Worm (Caenorhabditis elegans): ENCODE results near the gene nsph-4.3.
"Not testable (repeated sequence)": the region's sequence is repeated elsewhere in the genome, so short reads cannot be mapped to it uniquely, and the experiment has no call there.

The nsph-4.3 gene

DNA sequence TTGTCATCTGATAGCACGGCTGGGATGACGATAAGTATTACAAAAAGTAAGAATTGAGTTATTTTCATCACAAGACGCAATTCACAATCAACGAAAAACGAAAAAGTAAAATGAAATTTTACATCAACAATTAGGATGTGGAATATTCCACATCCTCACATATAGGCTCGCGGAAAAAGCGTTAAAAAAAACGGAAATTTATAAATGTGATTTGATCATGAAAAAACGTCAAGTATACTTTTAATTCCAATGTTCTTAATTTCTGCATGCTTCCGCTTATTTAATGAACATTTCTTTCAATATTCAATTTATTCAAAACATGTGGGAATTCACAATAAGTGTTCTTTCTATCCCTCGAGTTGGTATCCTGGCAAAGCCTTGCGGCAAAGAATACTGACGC lies 845 bp downstream of the nsph-4.3 start, which contains the start of gene T04A6.3:
Gene T04A6.3, minus strand, starts transcription at position 101 of the 400 bp plus-strand sequence.
- TF ChIP-seq mep-1 (tag; optimal IDR thresholded peaks at IDR 0.05) (no peak), C04F5.9 (tag; optimal IDR thresholded peaks at IDR 0.05) (no peak), fkh-8 (tag; optimal IDR thresholded peaks at IDR 0.05) (no peak), lin-35 (GFP tag; optimal IDR thresholded peaks at IDR 0.05) (no peak), ceh-88 (GFP tag; IDR thresholded peaks at IDR 0.05) (no peak), ceh-90 (tag; optimal IDR thresholded peaks at IDR 0.05) (no peak), unc-62 (GFP tag; optimal IDR thresholded peaks at IDR 0.05) (no peak), isw-1 (GFP tag; IDR thresholded peaks at IDR 0.05) (no peak), jun-1 (tag; optimal IDR thresholded peaks at IDR 0.05) (no peak), F16B12.6 (tag; optimal IDR thresholded peaks at IDR 0.05) (no peak), vab-15 (tag; optimal IDR thresholded peaks at IDR 0.05) (no peak), egl-13 (tag; optimal IDR thresholded peaks at IDR 0.05) (no peak), unc-86 (tag; optimal IDR thresholded peaks at IDR 0.05) (no peak), blmp-1 (tag; optimal IDR thresholded peaks at IDR 0.05) (no peak)

DNA sequence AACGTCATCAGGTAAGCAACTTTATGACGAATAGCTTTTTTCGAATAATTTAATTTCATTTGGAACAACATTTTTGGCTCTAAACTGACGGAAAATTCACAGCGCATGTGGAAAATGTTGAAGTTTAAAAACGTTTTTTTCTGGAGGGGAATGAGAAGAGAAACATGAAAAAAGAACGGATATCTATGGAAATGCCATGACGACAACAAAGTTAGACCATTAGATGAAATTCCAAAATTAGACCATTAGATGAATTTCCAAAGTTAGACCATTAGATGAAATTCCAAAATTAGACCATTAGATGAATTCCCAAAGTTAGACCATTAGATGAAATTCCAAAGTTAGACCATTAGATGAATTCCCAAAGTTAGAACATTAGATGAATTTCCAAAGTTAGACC lies 14.6 kb downstream of the nsph-4.3 start, which contains the start of gene Y80D4G.2:
Gene Y80D4G.2, minus strand, starts transcription at position 101 of the 400 bp plus-strand sequence.
- TF ChIP-seq F16B12.6 (tag; optimal IDR thresholded peaks at IDR 0.05); hlh-17 (GFP tag; optimal IDR thresholded peaks at IDR 0.05; ENCODE audit: borderline replicate concordance); nhr-12 (tag; optimal IDR thresholded peaks at IDR 0.05): not testable (repeated sequence)

DNA sequence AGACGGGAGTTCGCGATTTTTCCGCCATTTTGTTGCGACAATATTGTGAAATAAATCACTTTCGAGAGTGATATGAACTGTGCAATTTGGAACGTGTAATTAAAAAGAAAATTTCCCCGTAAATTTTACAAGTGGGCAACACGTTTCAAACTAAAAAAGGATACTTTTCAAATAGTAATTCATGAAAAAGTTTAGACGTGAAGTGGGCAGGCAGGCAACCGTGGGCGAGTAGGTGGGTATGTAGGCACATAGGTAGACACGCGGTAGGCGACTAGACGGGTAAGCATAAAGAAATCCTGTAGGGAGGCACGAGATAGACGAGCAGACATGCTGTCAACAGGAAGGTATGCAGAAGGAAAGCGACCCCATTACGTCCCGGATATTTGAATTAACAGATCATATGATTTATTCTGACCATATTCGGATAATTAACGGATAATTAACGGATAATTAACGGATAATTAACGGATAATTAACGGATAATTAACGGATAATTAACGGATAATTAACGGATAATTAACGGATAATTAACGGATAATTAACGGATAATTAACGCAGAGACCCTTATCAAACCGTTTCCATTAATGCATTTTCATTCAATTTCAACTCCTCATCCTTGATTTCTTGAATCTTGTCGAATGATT lies 15.7 kb downstream of the nsph-4.3 start, which contains the start of gene R13A5.11:
Gene R13A5.11, minus strand, starts transcription at position 51 of the 644 bp plus-strand sequence.
- TF ChIP-seq nhr-84 (tag; optimal IDR thresholded peaks at IDR 0.05): no peak
- TF ChIP-seq efl-1 (optimal IDR thresholded peaks at IDR 0.05): no peak
- TF ChIP-seq efl-1 (GFP tag; optimal IDR thresholded peaks at IDR 0.05 in 1 of 2): peak in 1 of 2 experiments; percentile 29

DNA sequence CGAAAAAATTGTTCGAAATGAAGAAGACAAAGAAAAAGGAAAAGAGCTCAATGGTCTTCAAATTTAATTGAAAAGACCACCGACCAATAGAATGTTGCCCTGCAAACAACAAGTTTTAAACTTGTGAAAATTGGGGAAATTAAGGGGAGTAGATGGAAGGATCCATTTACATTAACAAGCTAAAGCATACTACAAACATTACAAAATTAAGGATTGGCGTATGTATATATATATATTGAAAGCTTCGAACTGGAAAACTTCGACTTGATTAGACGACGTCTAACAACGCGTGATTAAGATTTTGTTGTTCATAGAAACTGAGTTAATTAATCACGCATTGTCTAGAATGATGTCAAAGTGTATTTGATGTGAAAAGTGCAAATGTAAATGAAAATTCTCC lies 20.9 kb downstream of the nsph-4.3 start, which contains the start of gene R13A5.15:
Gene R13A5.15, minus strand, starts transcription at position 101 of the 400 bp plus-strand sequence.
- TF ChIP-seq hlh-4 (tag; optimal IDR thresholded peaks at IDR 0.05) (no peak), C34B4.2 (tag; optimal IDR thresholded peaks at IDR 0.05) (no peak), elt-2 (tag; optimal IDR thresholded peaks at IDR 0.05) (no peak), ceh-8 (GFP tag; optimal IDR thresholded peaks at IDR 0.05) (peak; percentile 30)

DNA sequence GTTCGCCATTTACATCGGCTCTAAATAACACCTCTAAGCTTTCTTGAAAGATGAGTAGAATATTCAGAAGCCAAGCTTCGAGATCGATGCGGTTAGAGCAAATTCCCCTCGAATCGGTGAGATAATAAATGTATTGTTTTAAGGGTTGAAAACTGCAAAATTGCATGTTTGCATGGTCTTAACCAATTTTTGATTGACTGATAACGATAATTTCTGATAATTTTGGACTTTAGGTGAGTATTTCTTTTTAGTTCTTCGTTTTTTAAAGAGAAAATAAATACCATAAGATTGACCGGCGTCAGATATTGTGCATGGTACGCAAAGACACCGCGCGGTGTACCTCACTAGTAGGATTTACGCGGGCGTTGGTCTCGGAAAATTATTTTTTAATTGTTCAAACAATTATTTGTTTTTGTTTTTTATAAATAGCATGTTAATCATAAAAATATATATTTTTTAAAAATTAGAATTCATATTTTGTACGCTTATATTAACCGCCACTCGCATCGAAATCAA lies 24.9 kb downstream of the nsph-4.3 start, which contains the start of gene cup-5:
Gene cup-5, plus strand, starts transcription at position 51 of the 516 bp plus-strand sequence.
- TF ChIP-seq alr-1 (tag; optimal IDR thresholded peaks at IDR 0.05; ENCODE audit: borderline replicate concordance) (no peak), ceh-63 (GFP tag; optimal IDR thresholded peaks at IDR 0.05) (no peak), egl-13 (tag; optimal IDR thresholded peaks at IDR 0.05) (no peak), ces-1 (GFP tag; optimal IDR thresholded peaks at IDR 0.05) (no peak), sup-37 (GFP tag; optimal IDR thresholded peaks at IDR 0.05) (no peak), pqm-1 (tag; optimal IDR thresholded peaks at IDR 0.05) (no peak), nhr-12 (tag; optimal IDR thresholded peaks at IDR 0.05) (no peak), hpl-2 (GFP tag; optimal IDR thresholded peaks at IDR 0.05) (no peak), egl-27 (tag; optimal IDR thresholded peaks at IDR 0.05) (no peak), elt-2 (tag; optimal IDR thresholded peaks at IDR 0.05) (no peak), nhr-19 (GFP tag; conservative IDR thresholded peaks at IDR 0.05) (peak; percentile 32; the same call in 1 of the 2 replicates), mep-1 (tag; optimal IDR thresholded peaks at IDR 0.05) (peak; percentile 55), lin-35 (GFP tag; optimal IDR thresholded peaks at IDR 0.05) (peak; percentile 15 to 66), swsn-7 (tag; optimal IDR thresholded peaks at IDR 0.05) (peak; percentile 41), aly-2 (tag; optimal IDR thresholded peaks at IDR 0.05) (peak; percentile 16), nhr-84 (tag; optimal IDR thresholded peaks at IDR 0.05) (no peak), ceh-82 (tag; optimal IDR thresholded peaks at IDR 0.05) (peak; percentile 5 to 35 (median 16)), lin-13 (GFP tag; optimal IDR thresholded peaks at IDR 0.05) (no peak), nhr-77 (tag; optimal IDR thresholded peaks at IDR 0.05) (no peak), lin-39 (tag; optimal IDR thresholded peaks at IDR 0.05) (no peak), snpc-4 (tag; optimal IDR thresholded peaks at IDR 0.05) (no peak), nhr-47 (tag; optimal IDR thresholded peaks at IDR 0.05) (peak; percentile 34), nhr-76 (tag; optimal IDR thresholded peaks at IDR 0.05) (no peak), fkh-8 (tag; optimal IDR thresholded peaks at IDR 0.05) (no peak), mdl-1 (tag; optimal IDR thresholded peaks at IDR 0.05) (no peak), dpl-1 (GFP tag; optimal IDR thresholded peaks at IDR 0.05) (peak; percentile 22 to 69 (median 57)), unc-130 (tag; optimal IDR thresholded peaks at IDR 0.05) (peak; percentile 28)

Measured in whole organism, L1 larva.